Worm (Caenorhabditis elegans): ENCODE measurements around the gene Y57G11C.43.

- TF ChIP-seq W03F9.2 (tag; optimal IDR thresholded peaks at IDR 0.05): no peak
- no peak for TF ChIP-seq dao-5 (tag; optimal IDR thresholded peaks at IDR 0.05)
These were observed 12.3 kb downstream of the Y57G11C.43 start, which contains the start of gene Y57G11C.8 for ce11 chrIV:14781537-14781936.
